Worm (Caenorhabditis elegans) whole organism, L3 larva: ENCODE data around the gene mog-4.

Source experiments
- R02D3.7 ChIP-seq: fragments of 150-350 bp; optimal IDR thresholded peaks from 2 replicates; lab custom pipeline; 2014; ENCODE audit warnings: missing biosample characterization, missing genetic modification characterization
- fos-1 ChIP-seq: fragments of 150-350 bp; optimal IDR thresholded peaks from 2 replicates; lab custom pipeline; 2014; ENCODE audit warnings: missing biosample characterization, missing genetic modification characterization
- ztf-4 ChIP-seq: fragments of 150-350 bp; optimal IDR thresholded peaks from 2 replicates; lab custom pipeline; 2014; ENCODE audit warnings: missing biosample characterization, missing genetic modification characterization

- TF ChIP-seq ztf-4 (tag; lab: Kevin White, UChicago) (no peak), fos-1 (tag; lab: Kevin White, UChicago) (no peak), R02D3.7 (tag; lab: Kevin White, UChicago) (no peak)
Measured at ce11 chrII:14605479-14605878, 44.1 kb upstream of the mog-4 start, which contains the start of gene F19H8.2.
